Worm (Caenorhabditis elegans) whole organism, L3 larva: ENCODE results near the gene vps-41.

Source experiments
- R02D3.7 ChIP-seq: fragments of 150-350 bp; optimal IDR thresholded peaks from 2 replicates; lab custom pipeline; 2014; ENCODE audit warnings: missing biosample characterization, missing genetic modification characterization
- ZK546.5 ChIP-seq: sonication (generic microtip); optimal IDR thresholded peaks from 2 replicates; lab custom pipeline; 2017; ENCODE audit warnings: missing biosample characterization, missing genetic modification characterization
- ceh-16 ChIP-seq: sonication (generic microtip); optimal IDR thresholded peaks from 2 replicates; lab custom pipeline; 2017; ENCODE audit warnings: missing biosample characterization, missing genetic modification characterization
- ceh-28 ChIP-seq: fragments of 150-350 bp; optimal IDR thresholded peaks from 2 replicates; lab custom pipeline; 2014; ENCODE audit warnings: missing biosample characterization, missing genetic modification reagents, missing genetic modification characterization
- ceh-82 ChIP-seq: fragments of 150-350 bp; optimal IDR thresholded peaks from 2 replicates; lab custom pipeline; 2014; ENCODE audit warnings: missing biosample characterization, missing genetic modification characterization
- daf-12 ChIP-seq: fragments of 150-350 bp; optimal IDR thresholded peaks from 2 replicates; lab custom pipeline; 2014; ENCODE audit warnings: missing biosample characterization, missing genetic modification reagents, missing genetic modification characterization
- egl-27 ChIP-seq: sonication (generic microtip); optimal IDR thresholded peaks from 4 replicates; lab custom pipeline; 2017; ENCODE audit warnings: missing biosample characterization, missing genetic modification reagents, missing genetic modification characterization
- egl-5 ChIP-seq: fragments of 150-350 bp; optimal IDR thresholded peaks from 2 replicates; lab custom pipeline; 2017; ENCODE audit warnings: missing biosample characterization, missing genetic modification reagents, missing genetic modification characterization, inconsistent platforms
- elt-1 ChIP-seq: fragments of 150-350 bp; optimal IDR thresholded peaks from 2 replicates; lab custom pipeline; 2014; ENCODE audit warnings: missing biosample characterization, missing genetic modification characterization
- elt-2 ChIP-seq: sonication (generic microtip); optimal IDR thresholded peaks from 2 replicates; lab custom pipeline; 2016; ENCODE audit warnings: missing genetic modification reagents, mild to moderate bottlenecking, missing genetic modification characterization, missing compliant biosample characterization
- fkh-10 ChIP-seq: sonication (generic microtip); optimal IDR thresholded peaks from 2 replicates; lab custom pipeline; 2017; ENCODE audit warnings: missing biosample characterization, missing genetic modification reagents, missing genetic modification characterization
- fkh-2 ChIP-seq: fragments of 150-350 bp; optimal IDR thresholded peaks from 2 replicates; lab custom pipeline; 2014; ENCODE audit warnings: missing biosample characterization, missing genetic modification reagents, missing genetic modification characterization
- fos-1 ChIP-seq: fragments of 150-350 bp; optimal IDR thresholded peaks from 2 replicates; lab custom pipeline; 2014; ENCODE audit warnings: missing biosample characterization, missing genetic modification characterization
- hmg-11 ChIP-seq: sonication (generic microtip); optimal IDR thresholded peaks from 2 replicates; lab custom pipeline; 2016; ENCODE audit warnings: missing genetic modification characterization, missing compliant biosample characterization
- jun-1 ChIP-seq: fragments of 150-350 bp; optimal IDR thresholded peaks from 2 replicates; lab custom pipeline; 2014; ENCODE audit warnings: missing biosample characterization, missing genetic modification reagents, missing genetic modification characterization
- lin-39 ChIP-seq: fragments of 150-350 bp; optimal IDR thresholded peaks from 2 replicates; lab custom pipeline; 2018; ENCODE audit warnings: missing biosample characterization, missing genetic modification reagents, missing genetic modification characterization
- lsy-12 ChIP-seq: sonication (generic microtip); optimal IDR thresholded peaks from 2 replicates; lab custom pipeline; 2016; ENCODE audit warnings: mild to moderate bottlenecking, missing genetic modification characterization, missing compliant biosample characterization
- mml-1 ChIP-seq: fragments of 150-350 bp; sonication (generic microtip); optimal IDR thresholded peaks from 3 replicates; lab custom pipeline; 2014; ENCODE audit warnings: missing biosample characterization, missing genetic modification characterization
- nfya-1 ChIP-seq: sonication (generic microtip); optimal IDR thresholded peaks from 2 replicates; lab custom pipeline; 2017; ENCODE audit warnings: missing genetic modification characterization, mild to moderate bottlenecking, missing compliant biosample characterization, antibody characterized with exemption, moderate library complexity; ENCODE audit not compliant: insufficient read depth
- nhr-12 ChIP-seq: fragments of 150-350 bp; optimal IDR thresholded peaks from 2 replicates; lab custom pipeline; 2014; ENCODE audit warnings: missing biosample characterization, missing genetic modification characterization
- nhr-23 ChIP-seq: fragments of 150-350 bp; optimal IDR thresholded peaks from 2 replicates; lab custom pipeline; 2014; ENCODE audit warnings: missing biosample characterization, missing genetic modification reagents, missing genetic modification characterization
- nhr-25 ChIP-seq: sonication (generic microtip); optimal IDR thresholded peaks from 2 replicates; lab custom pipeline; 2017; ENCODE audit warnings: missing biosample characterization, missing genetic modification characterization
- nhr-28 ChIP-seq: fragments of 150-350 bp; optimal IDR thresholded peaks from 2 replicates; lab custom pipeline; 2014; ENCODE audit warnings: missing biosample characterization, missing genetic modification characterization
- nhr-43 ChIP-seq: sonication (generic microtip); optimal IDR thresholded peaks from 2 replicates; lab custom pipeline; 2016; ENCODE audit warnings: mild to moderate bottlenecking, missing genetic modification characterization, missing compliant biosample characterization; ENCODE audit not compliant: poor library complexity, severe bottlenecking
- nhr-67 ChIP-seq: fragments of 150-350 bp; optimal IDR thresholded peaks from 2 replicates; lab custom pipeline; 2014; ENCODE audit warnings: missing biosample characterization, missing genetic modification characterization
- nhr-76 ChIP-seq: fragments of 150-350 bp; sonication (generic microtip); optimal IDR thresholded peaks from 5 replicates; lab custom pipeline; 2014; ENCODE audit warnings: missing biosample characterization, missing genetic modification characterization
- nhr-77 ChIP-seq: fragments of 150-350 bp; optimal IDR thresholded peaks from 2 replicates; lab custom pipeline; 2014; ENCODE audit warnings: missing biosample characterization, missing genetic modification characterization
- pha-4 ChIP-seq: fragments of 150-350 bp; optimal IDR thresholded peaks from 2 replicates; lab custom pipeline; 2014; ENCODE audit warnings: missing biosample characterization, missing genetic modification reagents, missing genetic modification characterization
- pqm-1 ChIP-seq: fragments of 150-350 bp; optimal IDR thresholded peaks from 2 replicates; lab custom pipeline; 2017; ENCODE audit warnings: missing biosample characterization, missing genetic modification characterization, inconsistent platforms
- skn-1 ChIP-seq: fragments of 150-350 bp; optimal IDR thresholded peaks from 2 replicates; lab custom pipeline; 2014; ENCODE audit warnings: missing biosample characterization, missing genetic modification characterization
- snpc-4 ChIP-seq: fragments of 150-350 bp; optimal IDR thresholded peaks from 2 replicates; lab custom pipeline; 2014; ENCODE audit warnings: missing biosample characterization, missing genetic modification characterization
- tbx-2 ChIP-seq: sonication (generic microtip); optimal IDR thresholded peaks from 2 replicates; lab custom pipeline; 2016; ENCODE audit warnings: mild to moderate bottlenecking, missing genetic modification characterization, missing compliant biosample characterization
- unc-39 ChIP-seq: sonication (generic microtip); optimal IDR thresholded peaks from 4 replicates; lab custom pipeline; 2017; ENCODE audit warnings: missing biosample characterization, missing genetic modification characterization
- unc-62 ChIP-seq: fragments of 150-350 bp; sonication (generic microtip); optimal IDR thresholded peaks from 4 replicates; lab custom pipeline; 2014; ENCODE audit warnings: missing biosample characterization, missing genetic modification reagents, missing genetic modification characterization

The vps-41 gene

ce11 chrX:5289106-5289505, 5.5 kb downstream of the vps-41 start:
- no peak for TF ChIP-seq daf-12

DNA sequence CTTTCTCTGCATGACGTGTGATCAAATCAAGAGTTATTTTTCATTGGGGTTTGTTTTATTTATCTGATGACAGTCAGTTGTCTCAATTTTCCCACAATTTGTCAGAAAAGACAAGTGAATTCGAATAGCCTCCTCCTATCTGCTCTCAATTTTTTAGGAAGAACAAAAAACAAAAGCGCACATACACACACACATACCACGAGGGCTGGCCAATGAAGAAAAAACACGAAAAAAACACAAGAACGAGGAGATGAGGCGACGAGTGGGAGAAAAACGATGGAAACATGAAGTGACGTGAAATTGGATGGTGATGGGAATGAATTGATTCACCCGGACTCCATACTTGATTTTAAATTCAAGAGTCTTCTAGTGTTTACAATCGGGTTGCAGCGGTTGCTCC, 10.2 kb downstream of the vps-41 start:
- no peak for TF ChIP-seq unc-39 (tag; lab: Kevin White, UChicago)
- TF ChIP-seq nhr-25, result no peak
- TF ChIP-seq pqm-1, result no peak
- peak; percentile 3 for TF ChIP-seq nfya-1 (tag; lab: Kevin White, UChicago)

DNA sequence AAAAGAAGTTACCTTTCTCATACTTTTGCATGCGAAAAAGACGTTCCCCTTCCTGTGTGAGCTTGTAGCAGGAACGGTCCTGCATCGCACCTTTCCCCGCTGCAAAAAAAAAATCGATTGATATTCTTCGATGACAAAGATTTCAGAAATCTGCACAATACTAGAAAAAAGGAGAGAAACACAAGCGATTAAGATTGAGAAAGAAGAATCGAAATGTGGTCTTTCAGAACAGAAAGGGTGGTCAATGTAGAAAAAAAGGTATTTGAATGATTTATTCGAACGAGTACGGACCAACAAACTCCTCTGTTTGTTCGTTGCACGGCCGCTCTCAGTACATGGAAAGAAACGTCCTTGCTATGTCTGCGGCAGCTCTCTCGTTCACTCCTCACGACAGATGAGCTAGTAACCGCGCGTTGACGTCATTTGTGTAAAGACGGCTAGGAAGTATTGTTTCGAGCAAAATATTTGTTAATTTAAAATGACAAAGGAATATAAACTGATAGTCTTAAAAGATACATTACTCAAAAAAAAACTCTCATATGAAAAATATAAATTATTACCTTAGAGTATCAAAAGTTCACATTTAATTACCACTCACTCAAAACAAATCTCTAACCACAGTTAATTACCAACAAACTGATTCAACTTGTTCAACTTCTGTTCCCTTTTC, 14.4 kb downstream of the vps-41 start, which contains the start of gene ift-81:
TSS of gene ift-81 (plus strand) at position 620 of the 670 bp plus-strand sequence.
- TF ChIP-seq mml-1 (no peak), pha-4 (tag; lab: Kevin White, UChicago) (peak; percentile 68), ceh-16 (no peak), R02D3.7 (no peak), nhr-77 (tag; lab: Kevin White, UChicago) (no peak), nfya-1 (tag; lab: Kevin White, UChicago) (peak; percentile 59), nhr-25 (no peak), nhr-67 (tag; lab: Kevin White, UChicago) (no peak), lin-39 (tag; lab: Kevin White, UChicago) (peak; percentile 62), elt-1 (tag; lab: Kevin White, UChicago) (no peak), tbx-2 (tag; lab: Kevin White, UChicago) (peak; percentile 26), hmg-11 (tag; lab: Kevin White, UChicago) (peak; percentile 60)

ce11 chrX:5303500-5303899, 19.9 kb downstream of the vps-41 start, which contains the start of gene ags-3:
ags-3 (minus strand) TSS chrX:5303600.
- no peak for TF ChIP-seq jun-1 (tag; lab: Kevin White, UChicago)

DNA sequence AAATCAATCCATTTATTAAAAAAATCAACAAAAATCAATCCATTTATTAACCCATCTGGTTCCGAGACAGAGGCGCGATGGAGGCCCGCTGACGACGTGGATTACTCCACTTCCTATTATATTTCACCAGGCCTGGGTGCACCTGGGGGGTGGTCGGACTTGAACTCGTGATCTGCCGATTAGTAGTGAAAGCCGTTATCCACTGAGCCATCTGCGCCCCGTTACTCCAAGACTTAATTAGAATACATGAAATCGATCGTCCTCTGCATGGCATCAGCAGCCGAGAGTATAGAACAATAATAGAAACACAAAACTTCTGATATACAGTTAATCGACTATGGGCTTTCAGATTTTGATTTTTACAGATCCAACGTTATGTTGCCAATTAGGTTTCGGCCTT, 26.0 kb downstream of the vps-41 start:
- no peak for TF ChIP-seq elt-1 (tag; lab: Kevin White, UChicago)
- no peak for TF ChIP-seq nhr-28
- TF ChIP-seq daf-12, result no peak
- TF ChIP-seq nhr-12 (tag; lab: Kevin White, UChicago), result no peak
- TF ChIP-seq mml-1, result no peak
- no peak for TF ChIP-seq fkh-2
- no peak for TF ChIP-seq egl-5
- TF ChIP-seq nfya-1 (tag; lab: Kevin White, UChicago), result no peak
- TF ChIP-seq nhr-77 (tag; lab: Kevin White, UChicago), result no peak
- TF ChIP-seq pqm-1, result no peak
- TF ChIP-seq elt-2 (tag; lab: Kevin White, UChicago), result no peak
- no peak for TF ChIP-seq nhr-76
- TF ChIP-seq fkh-10, result no peak
- no peak for TF ChIP-seq unc-62 (GFP tag; lab: Kevin White, UChicago)
- TF ChIP-seq nhr-67 (tag; lab: Kevin White, UChicago), result no peak
- TF ChIP-seq lin-39 (tag; lab: Kevin White, UChicago), result no peak
- TF ChIP-seq ceh-28, result no peak
- TF ChIP-seq, all 47 proteins: peak for 0

DNA sequence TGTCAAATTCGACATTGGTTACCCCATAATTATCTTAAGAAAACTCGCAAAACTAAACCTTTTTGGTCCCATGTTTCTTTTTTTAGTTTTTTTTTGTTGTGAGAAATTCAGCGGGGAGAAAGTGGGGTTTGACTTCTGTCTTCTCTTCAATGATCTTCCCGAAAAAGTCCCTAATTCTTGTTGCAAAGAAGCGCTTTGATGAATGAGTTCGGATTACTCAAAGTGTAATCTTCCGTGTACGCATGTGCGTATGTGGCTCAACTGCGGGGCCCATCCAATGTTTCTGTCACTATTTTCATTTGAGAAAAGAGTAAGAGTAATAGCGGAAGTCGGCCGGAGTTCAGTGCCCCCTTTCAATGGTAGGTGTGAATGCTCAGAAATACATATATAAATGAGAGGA, 27.5 kb downstream of the vps-41 start:
- TF ChIP-seq unc-39 (tag; lab: Kevin White, UChicago), result no peak
- peak; percentile 15 for TF ChIP-seq lin-39 (tag; lab: Kevin White, UChicago)

DNA sequence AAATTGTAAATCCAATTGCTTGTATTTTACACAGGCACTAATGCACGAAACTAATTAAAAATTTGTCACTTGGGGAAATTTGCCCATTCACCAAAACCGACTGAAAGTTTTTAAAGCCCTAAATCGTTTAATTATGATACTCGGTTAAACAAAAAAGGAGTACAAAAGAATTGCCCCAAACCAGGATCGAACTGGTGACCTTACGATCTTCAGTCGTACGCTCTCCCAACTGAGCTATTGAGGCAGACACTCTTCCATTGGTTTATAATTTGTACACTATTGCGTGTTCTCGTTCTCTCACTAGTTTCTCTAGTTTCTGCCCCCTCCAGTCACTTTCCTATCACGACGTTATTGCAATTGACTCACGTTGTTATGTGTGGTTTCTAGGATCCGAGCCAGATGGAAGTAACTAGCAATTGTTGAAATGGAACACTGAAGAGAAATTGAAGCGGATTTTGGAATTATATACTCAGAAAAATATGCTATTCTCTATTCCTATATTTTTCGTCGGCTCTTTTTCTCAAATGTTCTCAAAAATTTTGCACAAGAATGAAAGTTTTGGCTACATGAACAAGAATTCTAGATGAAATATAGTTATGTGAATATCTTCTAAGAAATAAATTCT, 35.7 kb downstream of the vps-41 start:
- TF ChIP-seq nhr-23 (tag; lab: Kevin White, UChicago), result no peak
- TF ChIP-seq lin-39 (tag; lab: Kevin White, UChicago), result peak; percentile 11
- TF ChIP-seq pqm-1, result no peak
- peak; percentile 36 for TF ChIP-seq nfya-1 (tag; lab: Kevin White, UChicago)
- TF ChIP-seq nhr-67 (tag; lab: Kevin White, UChicago), result no peak
- no peak for TF ChIP-seq ceh-82
- no peak for TF ChIP-seq fos-1 (tag; lab: Kevin White, UChicago)
- peak; percentile 69 for TF ChIP-seq nhr-43 (tag; lab: Kevin White, UChicago)
- no peak for TF ChIP-seq mml-1
- peak; percentile 34 for TF ChIP-seq nhr-77 (tag; lab: Kevin White, UChicago)
- no peak for TF ChIP-seq ZK546.5
- TF ChIP-seq lsy-12 (tag; lab: Kevin White, UChicago), result peak; percentile 25
- TF ChIP-seq egl-27 (tag; lab: Kevin White, UChicago), result no peak
- peak; percentile 28 for TF ChIP-seq elt-2 (tag; lab: Kevin White, UChicago)
- no peak for TF ChIP-seq elt-1 (tag; lab: Kevin White, UChicago)
- TF ChIP-seq skn-1 (tag; lab: Kevin White, UChicago), result no peak
- TF ChIP-seq tbx-2 (tag; lab: Kevin White, UChicago), result peak; percentile 46
- peak; percentile 15 for TF ChIP-seq snpc-4
- TF ChIP-seq hmg-11 (tag; lab: Kevin White, UChicago), result peak; percentile 65
- TF ChIP-seq nhr-76, result no peak
- TF ChIP-seq daf-12, result no peak
- TF ChIP-seq, all 47 proteins: peak for 9
